Worm (Caenorhabditis elegans): ENCODE measurements around the gene Y57A10A.31.

ce11 chrII:12311560-12311959 lies 22.4 kb downstream of the Y57A10A.31 start, which contains the start of gene sre-51:
- TF ChIP-seq ceh-9 (tag; optimal IDR thresholded peaks at IDR 0.05) (no peak), ztf-16 (tag; optimal IDR thresholded peaks at IDR 0.05) (no peak), ahr-1 (tag; optimal IDR thresholded peaks at IDR 0.05) (no peak), madf-2 (tag; optimal IDR thresholded peaks at IDR 0.05) (no peak), nhr-11 (tag; optimal IDR thresholded peaks at IDR 0.05) (no peak), che-1 (tag; optimal IDR thresholded peaks at IDR 0.05) (no peak), rnt-1 (tag; optimal IDR thresholded peaks at IDR 0.05) (no peak), fkh-10 (GFP tag; optimal IDR thresholded peaks at IDR 0.05) (no peak), pqm-1 (tag; optimal IDR thresholded peaks at IDR 0.05) (no peak)
